Worm (Caenorhabditis elegans): ENCODE measurements around the gene lgc-17.

DNA sequence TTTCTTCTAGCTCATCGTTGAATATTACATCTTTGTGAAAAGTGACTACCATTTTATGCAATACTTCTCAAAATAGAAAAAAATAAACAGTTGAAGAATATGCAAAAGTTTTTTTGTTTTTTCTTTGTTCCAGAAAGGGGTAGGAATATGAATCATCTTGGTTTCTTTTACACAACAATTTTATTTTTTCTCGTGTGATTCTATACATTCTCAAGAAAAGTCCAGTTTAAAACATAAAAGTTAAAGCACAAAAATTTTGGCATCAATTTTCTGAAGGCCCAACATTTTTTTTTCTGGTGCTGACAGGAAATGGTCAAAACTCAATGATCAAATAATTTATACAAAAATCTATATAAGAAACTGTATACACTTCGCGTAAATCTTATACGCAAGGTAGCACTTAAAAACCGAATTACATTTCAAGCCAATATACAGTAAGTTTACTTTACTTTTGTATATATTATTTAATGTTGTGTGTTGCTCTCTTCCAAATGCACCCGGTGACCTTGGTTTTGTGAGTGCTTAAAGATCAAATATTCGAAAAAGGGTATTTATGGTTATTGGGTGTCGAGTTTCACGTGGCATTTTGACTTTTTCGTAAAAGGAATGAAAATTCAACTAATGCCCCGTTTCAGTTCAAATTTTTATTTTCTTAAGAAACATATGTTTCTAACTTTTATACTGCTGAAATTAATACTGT is 12.7 kb upstream of the lgc-17 start, which contains the start of the genes W03G11.2 and lgc-13:
- TF ChIP-seq tbx-37 (GFP tag; conservative IDR thresholded peaks at IDR 0.05) (no peak), ama-1 (optimal IDR thresholded peaks at IDR 0.05) (no peak), hmbx-1 (tag; optimal IDR thresholded peaks at IDR 0.05) (no peak), B0310.2 (tag; optimal IDR thresholded peaks at IDR 0.05) (no peak), sea-1 (GFP tag; conservative IDR thresholded peaks at IDR 0.05) (no peak), tra-4 (tag; optimal IDR thresholded peaks at IDR 0.05) (no peak), flt-1 (GFP tag; IDR thresholded peaks at IDR 0.05) (no peak), ceh-13 (GFP tag; optimal IDR thresholded peaks at IDR 0.05) (no peak), hmg-4 (GFP tag; optimal IDR thresholded peaks at IDR 0.05) (no peak), ceh-36 (tag; optimal IDR thresholded peaks at IDR 0.05) (no peak), aly-1 (tag; optimal IDR thresholded peaks at IDR 0.05) (no peak), pes-1 (GFP tag; IDR thresholded peaks at IDR 0.05) (no peak), ets-7 (tag; optimal IDR thresholded peaks at IDR 0.05) (no peak)
